Worm (Caenorhabditis elegans): ENCODE measurements around the gene drr-2.

Gene drr-2

ce11 chrIII:13657975-13658374 lies 14.6 kb upstream of the drr-2 start:
- TF ChIP-seq W03F9.2 (tag; optimal IDR thresholded peaks at IDR 0.05) (no peak), him-1 (tag; optimal IDR thresholded peaks at IDR 0.05) (no peak), dao-5 (tag; optimal IDR thresholded peaks at IDR 0.05) (no peak)

- TF ChIP-seq him-1 (tag; optimal IDR thresholded peaks at IDR 0.05) (no peak), dao-5 (tag; optimal IDR thresholded peaks at IDR 0.05) (no peak), W03F9.2 (tag; optimal IDR thresholded peaks at IDR 0.05) (no peak)
Observed at ce11 chrIII:13656680-13657079, 13.3 kb upstream of the drr-2 start.

- TF ChIP-seq dao-5 (tag; optimal IDR thresholded peaks at IDR 0.05) (no peak), W03F9.2 (tag; optimal IDR thresholded peaks at IDR 0.05) (no peak), him-1 (tag; optimal IDR thresholded peaks at IDR 0.05) (no peak)
Observed at ce11 chrIII:13654950-13655349, 11.6 kb upstream of the drr-2 start.

ce11 chrIII:13652708-13653107 lies 9.3 kb upstream of the drr-2 start:
- no peak for TF ChIP-seq W03F9.2 (tag; optimal IDR thresholded peaks at IDR 0.05)
- no peak for TF ChIP-seq dao-5 (tag; optimal IDR thresholded peaks at IDR 0.05)
- no peak for TF ChIP-seq him-1 (tag; optimal IDR thresholded peaks at IDR 0.05)

- TF ChIP-seq him-1 (tag; optimal IDR thresholded peaks at IDR 0.05): no peak
- TF ChIP-seq dao-5 (tag; optimal IDR thresholded peaks at IDR 0.05): no peak
- TF ChIP-seq W03F9.2 (tag; optimal IDR thresholded peaks at IDR 0.05): no peak
Observed at ce11 chrIII:13652010-13652409, 8.6 kb upstream of the drr-2 start.

ce11 chrIII:13651414-13651813 lies 8.0 kb upstream of the drr-2 start:
- no peak for TF ChIP-seq dao-5 (tag; optimal IDR thresholded peaks at IDR 0.05)
- no peak for TF ChIP-seq him-1 (tag; optimal IDR thresholded peaks at IDR 0.05)
- TF ChIP-seq W03F9.2 (tag; optimal IDR thresholded peaks at IDR 0.05): no peak

- TF ChIP-seq him-1 (tag; optimal IDR thresholded peaks at IDR 0.05) (no peak), dao-5 (tag; optimal IDR thresholded peaks at IDR 0.05) (no peak), W03F9.2 (tag; optimal IDR thresholded peaks at IDR 0.05) (no peak)
Observed at ce11 chrIII:13648540-13648939, 5.2 kb upstream of the drr-2 start.

- no peak for TF ChIP-seq dao-5 (tag; optimal IDR thresholded peaks at IDR 0.05)
- TF ChIP-seq W03F9.2 (tag; optimal IDR thresholded peaks at IDR 0.05): no peak
- no peak for TF ChIP-seq him-1 (tag; optimal IDR thresholded peaks at IDR 0.05)
Observed at ce11 chrIII:13645885-13646488, 2.6 kb upstream of the drr-2 start.

ce11 chrIII:13644279-13644678 lies 909 bp upstream of the drr-2 start:
- no peak for TF ChIP-seq him-1 (tag; optimal IDR thresholded peaks at IDR 0.05)
- TF ChIP-seq dao-5 (tag; optimal IDR thresholded peaks at IDR 0.05): no peak
- TF ChIP-seq W03F9.2 (tag; optimal IDR thresholded peaks at IDR 0.05): no peak

- TF ChIP-seq him-1 (tag; optimal IDR thresholded peaks at IDR 0.05) (no peak), dao-5 (tag; optimal IDR thresholded peaks at IDR 0.05) (no peak), W03F9.2 (tag; optimal IDR thresholded peaks at IDR 0.05) (no peak)
Observed at ce11 chrIII:13642776-13643175, 594 bp downstream of the drr-2 start.

ce11 chrIII:13642227-13642626 lies 1.1 kb downstream of the drr-2 start, which contains the start of gene T12D8.10:
TSS of gene T12D8.10 (minus strand) at chrIII:13642327.
- no peak for TF ChIP-seq W03F9.2 (tag; optimal IDR thresholded peaks at IDR 0.05)
- TF ChIP-seq dao-5 (tag; optimal IDR thresholded peaks at IDR 0.05): no peak
- TF ChIP-seq him-1 (tag; optimal IDR thresholded peaks at IDR 0.05): no peak

ce11 chrIII:13641588-13641987 lies 1.8 kb downstream of the drr-2 start, which contains the start of gene acbp-5:
TSS of gene acbp-5 (minus strand) at chrIII:13641688.
- TF ChIP-seq him-1 (tag; optimal IDR thresholded peaks at IDR 0.05): no peak

ce11 chrIII:13640869-13641268 lies 2.5 kb downstream of the drr-2 start:
- TF ChIP-seq W03F9.2 (tag; optimal IDR thresholded peaks at IDR 0.05): no peak

- TF ChIP-seq him-1 (tag; optimal IDR thresholded peaks at IDR 0.05): no peak
Observed at ce11 chrIII:13640003-13640499, 3.3 kb downstream of the drr-2 start.

ce11 chrIII:13637681-13638080 lies 5.7 kb downstream of the drr-2 start:
- no peak for TF ChIP-seq W03F9.2 (tag; optimal IDR thresholded peaks at IDR 0.05)
- TF ChIP-seq dao-5 (tag; optimal IDR thresholded peaks at IDR 0.05): no peak
- no peak for TF ChIP-seq him-1 (tag; optimal IDR thresholded peaks at IDR 0.05)

Data from whole organism, L4/young adult.